Worm (Caenorhabditis elegans): ENCODE data around the gene prkl-1.

DNA sequence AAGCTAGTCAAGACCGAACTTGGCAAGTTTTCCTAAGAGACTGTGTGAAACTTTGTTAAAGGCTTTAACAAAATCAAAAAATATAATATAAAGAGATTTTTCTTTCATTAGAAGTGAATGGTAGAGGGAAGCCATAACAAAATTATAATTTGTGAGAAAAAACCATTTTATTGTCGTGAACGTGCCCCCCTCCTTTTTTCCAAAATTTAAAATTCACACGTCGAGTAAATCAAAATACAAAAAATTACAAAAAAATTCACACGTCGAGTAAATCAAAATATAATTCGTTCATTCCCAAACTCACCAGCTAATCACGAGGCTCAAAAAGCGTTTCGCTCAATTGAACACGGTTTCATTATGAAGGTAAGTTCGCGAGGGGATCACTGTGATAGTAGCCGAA, 22.8 kb upstream of the prkl-1 start, which contains the start of gene C25A8.2:
- TF ChIP-seq hlh-12 (tag; optimal IDR thresholded peaks at IDR 0.05): no peak
- no peak for TF ChIP-seq pbrm-1 (GFP tag; IDR thresholded peaks at IDR 0.05)
